ENCODE assay signal across 4 fruit fly cellular contexts in the genomic region with DNA sequence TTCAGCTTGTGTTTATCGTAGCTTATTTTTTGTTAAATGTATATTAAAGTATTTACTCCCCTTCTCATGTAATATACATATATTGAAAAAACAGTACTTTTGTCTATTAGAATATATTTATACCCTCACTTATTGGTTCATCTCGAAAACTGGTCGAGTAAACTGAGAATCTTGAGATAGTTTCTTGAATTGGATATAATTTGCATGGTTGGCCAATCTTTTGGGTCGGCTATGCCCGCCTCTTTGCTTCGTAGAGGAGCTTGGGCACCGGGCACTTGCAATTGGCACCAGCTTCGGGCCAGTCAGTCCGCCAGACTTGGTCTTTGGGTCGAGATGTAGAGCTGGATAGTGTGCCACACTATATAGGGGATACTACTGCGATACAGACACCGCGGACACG.
TF ChIP-seq lines count a peak whose summit lies in the region.

No protein-coding gene starts in this region.

- no peak for TF ChIP-seq CTCF in whole organism, embryonic (GFP tag; optimal IDR thresholded peaks at IDR 0.05; lab: Kevin White, UChicago)

TF ChIP-seq in whole organism, adult, 20 proteins besides CTCF, POLR2A, EP300 and RAD21:
- TF ChIP-seq CG1620 (GFP tag; optimal IDR thresholded peaks at IDR 0.05; lab: Kevin White, UChicago): no peak
- no peak for TF ChIP-seq pad (GFP tag; optimal IDR thresholded peaks at IDR 0.05; lab: Kevin White, UChicago)
- no peak for TF ChIP-seq ovo (GFP tag; optimal IDR thresholded peaks at IDR 0.05; lab: Kevin White, UChicago)
- peak; percentile 59 for TF ChIP-seq tj (GFP tag; optimal IDR thresholded peaks at IDR 0.05; lab: Kevin White, UChicago)
- no peak for TF ChIP-seq CG5204 (GFP tag; optimal IDR thresholded peaks at IDR 0.05; lab: Kevin White, UChicago)
- no peak for TF ChIP-seq CG7101 (tag; optimal IDR thresholded peaks at IDR 0.05; lab: Kevin White, UChicago)
- TF ChIP-seq CG12768 (GFP tag; optimal IDR thresholded peaks at IDR 0.05; lab: Kevin White, UChicago): no peak
- TF ChIP-seq bab1 (GFP tag; optimal IDR thresholded peaks at IDR 0.05; lab: Kevin White, UChicago): peak; percentile 74
- TF ChIP-seq Mnt (GFP tag; optimal IDR thresholded peaks at IDR 0.05; lab: Kevin White, UChicago): no peak
- no peak for TF ChIP-seq kay (GFP tag; lab: Kevin White, UChicago; ENCODE audit: borderline replicate concordance)
- TF ChIP-seq CG11617 (GFP tag; optimal IDR thresholded peaks at IDR 0.05; lab: Kevin White, UChicago): no peak
- TF ChIP-seq cic (GFP tag; optimal IDR thresholded peaks at IDR 0.05; lab: Kevin White, UChicago): no peak
- peak; percentile 9 for TF ChIP-seq CG14711 (tag; optimal IDR thresholded peaks at IDR 0.05; lab: Kevin White, UChicago)
- no peak for TF ChIP-seq cnc (optimal IDR thresholded peaks at IDR 0.05; lab: Kevin White, UChicago)
- TF ChIP-seq CG33017 (tag; optimal IDR thresholded peaks at IDR 0.05; lab: Kevin White, UChicago): no peak
- TF ChIP-seq Hr96 (GFP tag; optimal IDR thresholded peaks at IDR 0.05; lab: Kevin White, UChicago): no peak
- TF ChIP-seq CG7045 (GFP tag; optimal IDR thresholded peaks at IDR 0.05; lab: Kevin White, UChicago): no peak
- TF ChIP-seq Clk (GFP tag; optimal IDR thresholded peaks at IDR 0.05; lab: Kevin White, UChicago): no peak
- no peak for TF ChIP-seq Crg-1 (GFP tag; optimal IDR thresholded peaks at IDR 0.05; lab: Kevin White, UChicago)
- TF ChIP-seq toe (GFP tag; optimal IDR thresholded peaks at IDR 0.05; lab: Kevin White, UChicago): no peak

TF ChIP-seq in whole organism, embryonic, 481 proteins besides CTCF, POLR2A, EP300 and RAD21:
- no peak for TF ChIP-seq stc (GFP tag; IDR thresholded peaks at IDR 0.05; lab: Robert Waterston, UW)
- TF ChIP-seq CG31441 (GFP tag; IDR thresholded peaks at IDR 0.05; lab: Robert Waterston, UW): no peak
- TF ChIP-seq D19A (tag; optimal IDR thresholded peaks at IDR 0.05; lab: Kevin White, UChicago): peak; percentile 35
- peak; percentile 76 for TF ChIP-seq CG10274 (GFP tag; optimal IDR thresholded peaks at IDR 0.05; lab: Kevin White, UChicago)
- no peak for TF ChIP-seq CG2116 (GFP tag; optimal IDR thresholded peaks at IDR 0.05; lab: Kevin White, UChicago)
- no peak for TF ChIP-seq Nf-YA (GFP tag; IDR thresholded peaks at IDR 0.05; lab: Robert Waterston, UW)
- no peak for TF ChIP-seq CG10462 (GFP tag; optimal IDR thresholded peaks at IDR 0.05; lab: Kevin White, UChicago)
- TF ChIP-seq row (GFP tag; IDR thresholded peaks at IDR 0.05; lab: Robert Waterston, UW): 0 out of 3 replicates have a peak, but pooled peaks have one; percentile 10
- TF ChIP-seq CG14965 (GFP tag; optimal IDR thresholded peaks at IDR 0.05; lab: Kevin White, UChicago; ENCODE audit: borderline replicate concordance): no peak

TF ChIP-seq in whole organism, prepupa, 60 proteins besides CTCF, POLR2A, EP300 and RAD21:
- TF ChIP-seq Eip78C (GFP tag; lab: Kevin White, UChicago) (peak; percentile 48), fd85E (GFP tag; optimal IDR thresholded peaks at IDR 0.05; lab: Kevin White, UChicago) (no peak), CG10631 (GFP tag; optimal IDR thresholded peaks at IDR 0.05; lab: Kevin White, UChicago) (no peak), pdm3 (GFP tag; optimal IDR thresholded peaks at IDR 0.05; lab: Kevin White, UChicago) (no peak), CG6854 (GFP tag; optimal IDR thresholded peaks at IDR 0.05; lab: Kevin White, UChicago) (no peak), CG8632 (GFP tag; optimal IDR thresholded peaks at IDR 0.05; lab: Kevin White, UChicago) (no peak), CG6163 (GFP tag; IDR thresholded peaks at IDR 0.05; lab: Robert Waterston, UW) (no peak), acj6 (GFP tag; optimal IDR thresholded peaks at IDR 0.05; lab: Kevin White, UChicago) (no peak), cyc (GFP tag; optimal IDR thresholded peaks at IDR 0.05; lab: Kevin White, UChicago) (no peak), CG11762 (GFP tag; optimal IDR thresholded peaks at IDR 0.05; lab: Kevin White, UChicago; ENCODE audit: insufficient read depth) (no peak), ss (GFP tag; optimal IDR thresholded peaks at IDR 0.05; lab: Kevin White, UChicago) (no peak), Gug (GFP tag; IDR thresholded peaks at IDR 0.05; lab: Robert Waterston, UW) (no peak), Eip75B (GFP tag; optimal IDR thresholded peaks at IDR 0.05; lab: Kevin White, UChicago) (no peak), CG7368 (GFP tag; optimal IDR thresholded peaks at IDR 0.05; lab: Kevin White, UChicago) (no peak), Sox15 (GFP tag; optimal IDR thresholded peaks at IDR 0.05; lab: Kevin White, UChicago) (no peak), CG6808 (GFP tag; optimal IDR thresholded peaks at IDR 0.05; lab: Kevin White, UChicago) (no peak), CG32006 (GFP tag; optimal IDR thresholded peaks at IDR 0.05; lab: Kevin White, UChicago) (peak; percentile 22), lz (GFP tag; optimal IDR thresholded peaks at IDR 0.05; lab: Kevin White, UChicago) (no peak), achi (GFP tag; optimal IDR thresholded peaks at IDR 0.05; lab: Kevin White, UChicago) (no peak), Hr4 (GFP tag; optimal IDR thresholded peaks at IDR 0.05; lab: Kevin White, UChicago) (peak; percentile 18), OdsH (GFP tag; optimal IDR thresholded peaks at IDR 0.05; lab: Kevin White, UChicago) (no peak), salr (GFP tag; optimal IDR thresholded peaks at IDR 0.05; lab: Kevin White, UChicago) (no peak), topi (GFP tag; optimal IDR thresholded peaks at IDR 0.05; lab: Kevin White, UChicago) (no peak), CG3032 (tag; optimal IDR thresholded peaks at IDR 0.05; lab: Kevin White, UChicago) (no peak), CG15336 (GFP tag; IDR thresholded peaks at IDR 0.05; lab: Robert Waterston, UW) (no peak; the same call in 1 of the 2 replicates), CG34406 (GFP tag; optimal IDR thresholded peaks at IDR 0.05; lab: Kevin White, UChicago) (no peak), svp (GFP tag; lab: Kevin White, UChicago) (peak; percentile 44), CG8319 (GFP tag; optimal IDR thresholded peaks at IDR 0.05; lab: Kevin White, UChicago) (no peak), Hr38 (GFP tag; optimal IDR thresholded peaks at IDR 0.05; lab: Kevin White, UChicago) (no peak), CG6792 (GFP tag; optimal IDR thresholded peaks at IDR 0.05; lab: Kevin White, UChicago) (no peak), vri (GFP tag; optimal IDR thresholded peaks at IDR 0.05; lab: Kevin White, UChicago) (no peak), Smox (GFP tag; optimal IDR thresholded peaks at IDR 0.05; lab: Kevin White, UChicago) (no peak)

TF ChIP-seq in whole organism, pupa, 21 proteins besides CTCF, POLR2A, EP300 and RAD21:
- no peak for TF ChIP-seq rn (GFP tag; IDR thresholded peaks at IDR 0.05; lab: Robert Waterston, UW)
- TF ChIP-seq CG4496 (GFP tag; IDR thresholded peaks at IDR 0.05; lab: Robert Waterston, UW): no peak
- no peak for TF ChIP-seq Snoo (tag; optimal IDR thresholded peaks at IDR 0.05; lab: Kevin White, UChicago)
- no peak for TF ChIP-seq D1 (tag; optimal IDR thresholded peaks at IDR 0.05; lab: Kevin White, UChicago)
- TF ChIP-seq Pif1A (GFP tag; optimal IDR thresholded peaks at IDR 0.05; lab: Kevin White, UChicago): no peak
- 0 out of 2 replicates have a peak, but pooled peaks have one; percentile 12 for TF ChIP-seq Ets98B (GFP tag; IDR thresholded peaks at IDR 0.05; lab: Robert Waterston, UW)
